Worm (Caenorhabditis elegans): ENCODE results near the gene fbxa-5.
A peak's percentile ranks its signal among the peaks of the same experiment; 100 is the strongest.

Gene fbxa-5

DNA sequence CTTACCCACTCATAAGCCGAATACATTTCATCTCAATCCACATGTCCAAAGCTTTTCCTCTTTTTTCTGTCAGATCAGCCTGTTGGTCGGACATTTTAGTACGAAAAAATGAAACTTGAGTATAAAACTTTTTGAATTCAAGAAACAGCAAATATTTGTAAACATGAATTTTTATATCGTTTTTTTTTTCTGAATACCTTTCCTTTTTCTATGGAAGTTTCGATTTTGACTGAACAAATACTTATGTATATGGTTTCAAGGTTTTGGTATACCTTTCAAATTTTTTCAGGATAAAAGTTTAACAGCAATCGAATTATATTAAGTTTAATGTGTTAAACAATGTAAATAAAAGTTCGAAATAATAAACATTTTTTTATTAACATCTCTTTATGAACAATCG lies at the start of gene fbxa-5:
Gene fbxa-5 (minus strand): TSS at position 101 of the 400 bp plus-strand sequence.
- TF ChIP-seq nhr-129 (tag; optimal IDR thresholded peaks at IDR 0.05) = no peak
- TF ChIP-seq lin-11 (tag; optimal IDR thresholded peaks at IDR 0.05) = no peak
- TF ChIP-seq nhr-77 (tag; optimal IDR thresholded peaks at IDR 0.05) = no peak
- no peak for TF ChIP-seq peb-1 (tag; optimal IDR thresholded peaks at IDR 0.05)
- no peak for TF ChIP-seq nhr-11 (tag; optimal IDR thresholded peaks at IDR 0.05)
- no peak for TF ChIP-seq nhr-6 (tag; optimal IDR thresholded peaks at IDR 0.05)
- TF ChIP-seq elt-1 (tag; optimal IDR thresholded peaks at IDR 0.05) = no peak
- no peak for TF ChIP-seq mbf-1 (tag; optimal IDR thresholded peaks at IDR 0.05)

DNA sequence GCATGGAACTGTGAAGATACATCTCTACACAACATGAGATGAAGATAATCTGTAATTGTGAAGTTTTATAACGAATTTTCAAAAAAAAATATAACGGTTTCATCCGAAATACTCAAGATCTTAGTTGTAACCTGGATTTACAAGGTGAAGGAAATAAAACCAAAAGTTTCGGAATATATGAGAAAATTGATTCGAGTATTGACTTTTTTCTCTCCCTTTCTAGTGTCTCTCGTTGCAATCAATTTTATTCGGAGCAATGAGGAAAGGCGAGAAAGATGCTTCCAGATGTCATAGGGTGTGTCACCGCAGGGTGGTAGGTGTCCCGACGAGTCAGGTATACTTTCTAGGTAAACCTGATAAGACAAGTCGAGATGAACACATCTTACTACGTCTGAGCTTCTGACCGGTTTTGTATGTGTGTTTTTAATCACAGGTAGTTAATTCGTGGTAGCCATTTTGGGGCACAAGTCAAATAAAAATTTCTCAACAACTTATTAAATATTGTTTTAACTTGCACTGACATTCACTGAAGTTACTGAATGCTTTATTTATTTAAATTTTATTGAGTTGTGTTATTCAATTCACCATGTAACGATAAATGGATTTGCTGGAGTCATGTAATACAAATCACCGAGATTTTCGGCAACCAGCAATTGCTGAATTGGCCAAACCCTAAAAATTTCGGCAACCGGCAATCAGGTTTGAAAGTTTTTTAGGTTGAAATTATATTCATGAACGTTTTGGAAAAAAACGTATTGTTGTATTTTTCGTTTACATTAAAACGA lies 48.3 kb upstream of the fbxa-5 start, which contains the start of gene pals-20:
Gene pals-20 (minus strand): TSS at position 51 of the 785 bp plus-strand sequence.
- TF ChIP-seq sma-3 (GFP tag; optimal IDR thresholded peaks at IDR 0.05) (no peak), zag-1 (tag; optimal IDR thresholded peaks at IDR 0.05) (no peak), F13H6.1 (tag; optimal IDR thresholded peaks at IDR 0.05) (no peak), fos-1 (tag; optimal IDR thresholded peaks at IDR 0.05) (peak; percentile 67), nhr-23 (tag; optimal IDR thresholded peaks at IDR 0.05) (no peak), nhr-12 (tag; optimal IDR thresholded peaks at IDR 0.05) (no peak)

DNA sequence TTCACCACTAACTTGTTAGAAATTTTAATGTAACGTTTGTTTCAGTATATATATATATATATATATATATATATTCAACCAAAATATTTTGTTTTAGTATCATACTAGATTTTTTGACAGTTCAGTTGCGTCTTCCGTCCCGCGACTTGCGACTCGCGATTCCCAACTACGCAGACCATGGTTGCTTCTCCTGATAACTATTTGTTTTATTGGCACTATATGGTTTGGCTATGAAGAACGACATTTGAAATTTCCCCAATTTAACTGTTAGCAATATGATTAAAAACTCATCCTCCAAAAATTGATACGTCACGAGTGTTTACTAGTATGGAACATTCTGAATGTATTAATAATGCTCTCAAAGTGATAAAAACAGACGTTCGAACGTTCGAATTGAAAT lies 44.6 kb upstream of the fbxa-5 start:
- TF ChIP-seq sma-9 (GFP tag; optimal IDR thresholded peaks at IDR 0.05) = no peak
- TF ChIP-seq sma-9 (tag; optimal IDR thresholded peaks at IDR 0.05) = no peak
- TF ChIP-seq fos-1 (tag; optimal IDR thresholded peaks at IDR 0.05) = peak; percentile 32
- TF ChIP-seq alr-1 (tag; optimal IDR thresholded peaks at IDR 0.05) = no peak

DNA sequence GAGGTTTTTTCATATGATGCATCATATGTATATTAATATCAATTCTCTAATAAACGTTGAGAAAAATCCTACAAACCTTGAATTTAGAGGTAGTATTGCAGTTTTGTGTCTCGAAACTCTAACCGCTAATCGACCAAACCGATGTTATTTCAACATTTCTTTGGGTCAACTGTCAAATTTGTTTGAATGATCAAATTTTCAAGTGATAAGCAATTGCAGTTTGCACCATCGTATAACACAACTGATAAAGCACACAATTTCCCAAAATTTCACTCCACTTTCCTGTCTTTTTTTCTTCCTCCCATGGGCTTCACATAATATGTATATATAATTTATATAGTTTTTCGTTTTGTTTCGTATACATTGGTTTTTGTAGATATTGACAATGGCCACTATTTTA lies 44.0 kb upstream of the fbxa-5 start, which contains the start of the genes fbxa-138 and Y82E9BR.5:
Gene fbxa-138 (minus strand): TSS at position 161 of the 400 bp plus-strand sequence.
Gene Y82E9BR.5 (plus strand): TSS at position 279 of the 400 bp plus-strand sequence.
- TF ChIP-seq lin-11 (tag; optimal IDR thresholded peaks at IDR 0.05) = no peak
- peak; percentile 87 for TF ChIP-seq fos-1 (tag; optimal IDR thresholded peaks at IDR 0.05)
- TF ChIP-seq ceh-82 (tag; optimal IDR thresholded peaks at IDR 0.05) = no peak
- no peak for TF ChIP-seq peb-1 (tag; optimal IDR thresholded peaks at IDR 0.05)
- TF ChIP-seq gmeb-1 (tag; optimal IDR thresholded peaks at IDR 0.05) = peak; percentile 4

- no peak for TF ChIP-seq nhr-25 (tag; optimal IDR thresholded peaks at IDR 0.05)
- no peak for TF ChIP-seq elt-1 (tag; optimal IDR thresholded peaks at IDR 0.05)
- no peak for TF ChIP-seq R02D3.7 (tag; optimal IDR thresholded peaks at IDR 0.05)
- no peak for TF ChIP-seq skn-1 (tag; optimal IDR thresholded peaks at IDR 0.05)
- no peak for TF ChIP-seq ZK546.5 (tag; optimal IDR thresholded peaks at IDR 0.05)
- no peak for TF ChIP-seq blmp-1 (tag; optimal IDR thresholded peaks at IDR 0.05; ENCODE audit: insufficient read depth)
- TF ChIP-seq zag-1 (tag; optimal IDR thresholded peaks at IDR 0.05) = no peak
- no peak for TF ChIP-seq peb-1 (tag; optimal IDR thresholded peaks at IDR 0.05)
- no peak for TF ChIP-seq aly-2 (tag; optimal IDR thresholded peaks at IDR 0.05)
- no peak for TF ChIP-seq mbf-1 (tag; optimal IDR thresholded peaks at IDR 0.05)
- TF ChIP-seq lin-13 (GFP tag; optimal IDR thresholded peaks at IDR 0.05) = no peak
- no peak for TF ChIP-seq fos-1 (tag; optimal IDR thresholded peaks at IDR 0.05)
- no peak for TF ChIP-seq unc-62 (GFP tag; optimal IDR thresholded peaks at IDR 0.05)
- TF ChIP-seq ztf-11 (tag; optimal IDR thresholded peaks at IDR 0.05) = no peak
- TF ChIP-seq mdl-1 (tag; optimal IDR thresholded peaks at IDR 0.05) = no peak
- TF ChIP-seq unc-39 (tag; optimal IDR thresholded peaks at IDR 0.05) = no peak
Measured at ce11 chrIII:1383483-1383882, 43.3 kb upstream of the fbxa-5 start.

DNA sequence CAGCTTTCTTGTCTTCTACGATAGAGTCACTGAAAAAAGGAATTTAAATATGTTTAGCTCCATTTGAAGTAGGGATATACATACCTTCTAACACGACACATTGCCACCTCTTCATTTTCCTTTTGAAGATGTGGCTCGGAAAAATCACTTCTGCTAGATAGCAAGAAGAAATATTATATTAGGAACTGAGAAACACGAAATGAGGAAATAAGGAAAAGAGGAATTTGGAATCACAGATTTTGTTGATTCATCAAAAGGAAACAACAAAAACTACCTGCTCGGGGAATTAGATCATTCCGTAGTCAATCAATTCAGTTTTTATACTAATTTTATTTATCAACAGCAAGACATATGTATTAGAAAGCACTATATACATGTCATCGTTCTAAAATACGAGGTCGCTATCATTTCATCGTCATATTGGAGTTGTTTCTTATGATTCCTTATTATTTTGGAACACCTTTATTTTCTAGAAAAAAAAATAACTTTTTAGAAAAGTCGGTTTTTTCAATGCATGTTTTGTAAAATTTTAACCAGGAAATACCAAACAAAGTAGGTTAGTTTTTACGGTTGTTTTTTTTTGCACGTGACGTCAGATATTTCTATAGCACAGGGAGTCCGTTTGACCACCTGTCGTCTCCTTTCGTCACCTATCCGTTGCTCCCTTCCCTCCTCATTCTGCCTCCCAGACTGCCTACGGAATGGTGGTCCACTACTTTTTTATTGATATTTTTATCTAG lies 40.6 kb upstream of the fbxa-5 start, which contains the start of the genes pals-21 and Y82E9BR.6:
Gene pals-21 (minus strand): TSS at position 101 of the 740 bp plus-strand sequence.
Gene Y82E9BR.6 (plus strand): TSS at position 690 of the 740 bp plus-strand sequence.
- no peak for TF ChIP-seq lin-39 (tag; optimal IDR thresholded peaks at IDR 0.05)
- TF ChIP-seq unc-39 (tag; optimal IDR thresholded peaks at IDR 0.05) = no peak
- TF ChIP-seq mbf-1 (tag; optimal IDR thresholded peaks at IDR 0.05) = no peak
- no peak for TF ChIP-seq zag-1 (tag; optimal IDR thresholded peaks at IDR 0.05)
- TF ChIP-seq elt-1 (tag; optimal IDR thresholded peaks at IDR 0.05) = no peak
- TF ChIP-seq ztf-4 (tag; optimal IDR thresholded peaks at IDR 0.05) = no peak
- TF ChIP-seq sem-4 (tag; optimal IDR thresholded peaks at IDR 0.05) = no peak
- no peak for TF ChIP-seq lin-11 (tag; optimal IDR thresholded peaks at IDR 0.05)
- TF ChIP-seq ceh-16 (tag; optimal IDR thresholded peaks at IDR 0.05) = no peak
- TF ChIP-seq lin-13 (GFP tag; optimal IDR thresholded peaks at IDR 0.05) = no peak
- no peak for TF ChIP-seq nhr-12 (tag; optimal IDR thresholded peaks at IDR 0.05)
- TF ChIP-seq elt-3 (tag; optimal IDR thresholded peaks at IDR 0.05) = no peak
- TF ChIP-seq nhr-77 (tag; optimal IDR thresholded peaks at IDR 0.05) = no peak
- no peak for TF ChIP-seq ceh-82 (tag; optimal IDR thresholded peaks at IDR 0.05)
- TF ChIP-seq Y55F3AM.14 (GFP tag; optimal IDR thresholded peaks at IDR 0.05) = no peak
- no peak for TF ChIP-seq C34F6.9 (tag; optimal IDR thresholded peaks at IDR 0.05)
- no peak for TF ChIP-seq ztf-1 (GFP tag; conservative IDR thresholded peaks at IDR 0.05)
- no peak for TF ChIP-seq nhr-23 (tag; optimal IDR thresholded peaks at IDR 0.05)
- TF ChIP-seq R02D3.7 (tag; optimal IDR thresholded peaks at IDR 0.05) = no peak

Measured in whole organism, L2 larva.